Worm (Caenorhabditis elegans) whole organism, mixed stage, embryonic: Measurements from ENCODE around the gene F49E10.4.
A peak's percentile ranks its signal among the peaks of the same experiment; 100 is the strongest.

Experiments
- M03D4.4 ChIP-seq: sonication (generic microtip); optimal IDR thresholded peaks from 2 replicates; lab custom pipeline; 2017; ENCODE audit warnings: mild to moderate bottlenecking, missing genetic modification characterization, missing compliant biosample characterization
- blmp-1 ChIP-seq: fragments of 150-350 bp; optimal IDR thresholded peaks from 2 replicates; lab custom pipeline; 2014; ENCODE audit warnings: missing biosample characterization, missing genetic modification characterization
- ceh-39 ChIP-seq: fragments of 150-350 bp; optimal IDR thresholded peaks from 2 replicates; lab custom pipeline; 2014; ENCODE audit warnings: missing biosample characterization, missing genetic modification characterization
- ceh-43 ChIP-seq: fragments of 200-800 bp; sonication (Bioruptor generic); optimal IDR thresholded peaks from 2 replicates; lab custom pipeline; 2018; ENCODE audit warnings: mild to moderate bottlenecking, missing genetic modification characterization, moderate library complexity, missing compliant biosample characterization
- ceh-83 ChIP-seq: fragments of 200-800 bp; sonication (Bioruptor generic); optimal IDR thresholded peaks from 2 replicates; lab custom pipeline; 2018; ENCODE audit warnings: mild to moderate bottlenecking, missing genetic modification characterization, missing compliant biosample characterization
- ces-1 ChIP-seq: fragments of 150-350 bp; optimal IDR thresholded peaks from 2 replicates; lab custom pipeline; 2014; ENCODE audit warnings: missing biosample characterization, missing genetic modification reagents, missing genetic modification characterization
- cnd-1 ChIP-seq: fragments of 200-800 bp; sonication (Bioruptor generic); optimal IDR thresholded peaks from 2 replicates; lab custom pipeline; 2018; ENCODE audit warnings: mild to moderate bottlenecking, missing genetic modification characterization, missing compliant biosample characterization
- drap-1 ChIP-seq: fragments of 200-800 bp; sonication (Bioruptor generic); optimal IDR thresholded peaks from 3 replicates; lab custom pipeline; 2018; ENCODE audit warnings: mild to moderate bottlenecking, missing genetic modification characterization, missing compliant biosample characterization
- elt-3 ChIP-seq: fragments of 150-350 bp; optimal IDR thresholded peaks from 2 replicates; lab custom pipeline; 2014; ENCODE audit warnings: missing biosample characterization, missing genetic modification characterization
- flh-1 ChIP-seq: fragments of 200-800 bp; sonication (Bioruptor generic); optimal IDR thresholded peaks from 2 replicates; lab custom pipeline; 2018; ENCODE audit warnings: mild to moderate bottlenecking, missing genetic modification characterization, moderate library complexity, missing compliant biosample characterization
- ham-2 ChIP-seq: fragments of 200-800 bp; sonication (Bioruptor generic); optimal IDR thresholded peaks from 2 replicates; lab custom pipeline; 2018; ENCODE audit warnings: mild to moderate bottlenecking, missing genetic modification characterization, missing compliant biosample characterization
- hlh-1 ChIP-seq: fragments of 150-350 bp; optimal IDR thresholded peaks from 2 replicates; lab custom pipeline; 2014; ENCODE audit warnings: missing biosample characterization, missing genetic modification reagents, missing genetic modification characterization
- lin-13 ChIP-seq: fragments of 150-350 bp; optimal IDR thresholded peaks from 2 replicates; lab custom pipeline; 2014; ENCODE audit warnings: missing biosample characterization, missing genetic modification characterization
- mab-5 ChIP-seq: fragments of 150-350 bp; optimal IDR thresholded peaks from 2 replicates; lab custom pipeline; 2014; ENCODE audit warnings: missing biosample characterization, missing genetic modification characterization
- mep-1 ChIP-seq: fragments of 150-350 bp; optimal IDR thresholded peaks from 2 replicates; lab custom pipeline; 2017; ENCODE audit warnings: missing biosample characterization, missing genetic modification reagents, missing genetic modification characterization, inconsistent platforms
- mls-2 ChIP-seq: sonication (generic microtip); optimal IDR thresholded peaks from 2 replicates; lab custom pipeline; 2016; ENCODE audit warnings: mild to moderate bottlenecking, missing genetic modification characterization, moderate library complexity, missing compliant biosample characterization
- nhr-12 ChIP-seq: fragments of 150-350 bp; optimal IDR thresholded peaks from 2 replicates; lab custom pipeline; 2014; ENCODE audit warnings: missing biosample characterization, missing genetic modification characterization
- nhr-2 ChIP-seq: fragments of 150-350 bp; optimal IDR thresholded peaks from 2 replicates; lab custom pipeline; 2014; ENCODE audit warnings: missing biosample characterization, missing genetic modification characterization
- nhr-237 ChIP-seq: fragments of 150-350 bp; optimal IDR thresholded peaks from 2 replicates; lab custom pipeline; 2014; ENCODE audit warnings: missing biosample characterization, missing genetic modification characterization
- nhr-28 ChIP-seq: fragments of 150-350 bp; optimal IDR thresholded peaks from 2 replicates; lab custom pipeline; 2014; ENCODE audit warnings: missing biosample characterization, missing genetic modification characterization
- nhr-76 ChIP-seq: sonication (generic microtip); optimal IDR thresholded peaks from 2 replicates; lab custom pipeline; 2017; ENCODE audit warnings: missing biosample characterization, missing genetic modification characterization
- pha-4 ChIP-seq: fragments of 150-350 bp; optimal IDR thresholded peaks from 2 replicates; lab custom pipeline; 2018; ENCODE audit warnings: missing biosample characterization, missing genetic modification reagents, missing genetic modification characterization
- snpc-4 ChIP-seq: fragments of 150-350 bp; optimal IDR thresholded peaks from 2 replicates; lab custom pipeline; 2014; ENCODE audit warnings: missing biosample characterization, missing genetic modification characterization
- sptf-1 ChIP-seq: sonication (generic microtip); optimal IDR thresholded peaks from 2 replicates; lab custom pipeline; 2017; ENCODE audit warnings: mild to moderate bottlenecking, missing genetic modification characterization, moderate library complexity, missing compliant biosample characterization
- tbx-8 ChIP-seq: fragments of 200-800 bp; sonication (Bioruptor generic); optimal IDR thresholded peaks from 2 replicates; lab custom pipeline; 2018; ENCODE audit warnings: mild to moderate bottlenecking, missing genetic modification characterization, moderate library complexity, missing compliant biosample characterization
- unc-120 ChIP-seq: sonication (generic microtip); optimal IDR thresholded peaks from 2 replicates; lab custom pipeline; 2017; ENCODE audit warnings: missing genetic modification characterization, missing compliant biosample characterization; ENCODE audit not compliant: poor library complexity, severe bottlenecking
- unc-39 ChIP-seq: fragments of 150-350 bp; optimal IDR thresholded peaks from 2 replicates; lab custom pipeline; 2014; ENCODE audit warnings: missing biosample characterization, missing genetic modification characterization
- unc-62 ChIP-seq: fragments of 150-350 bp; optimal IDR thresholded peaks from 2 replicates; lab custom pipeline; 2014; ENCODE audit warnings: missing biosample characterization, missing genetic modification reagents, missing genetic modification characterization
- zip-8 ChIP-seq: fragments of 150-350 bp; optimal IDR thresholded peaks from 2 replicates; lab custom pipeline; 2014; ENCODE audit warnings: missing biosample characterization, missing genetic modification characterization
- ztf-11 ChIP-seq: fragments of 150-350 bp; optimal IDR thresholded peaks from 2 replicates; lab custom pipeline; 2014; ENCODE audit warnings: missing biosample characterization, missing genetic modification characterization

F49E10.4 gene

DNA sequence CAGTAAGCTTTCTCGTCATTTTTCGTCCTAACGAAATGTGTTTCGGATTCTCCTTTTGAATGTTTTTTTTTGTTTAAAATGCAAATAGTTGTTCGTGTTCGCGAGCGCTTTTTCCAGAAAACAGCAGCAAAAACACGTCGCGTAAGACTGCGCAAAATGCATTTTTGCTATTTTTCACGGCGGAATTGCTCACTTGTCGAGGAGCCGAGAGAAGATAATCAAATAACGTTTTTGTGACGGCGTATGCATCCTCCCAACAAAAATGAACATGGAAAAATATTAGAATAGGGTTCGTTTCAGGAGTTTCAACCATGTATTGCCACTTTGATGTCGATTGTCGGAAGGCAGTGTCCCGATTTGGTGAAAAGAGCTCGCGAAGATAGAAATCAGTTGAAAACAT, 1.4 kb downstream of the F49E10.4 start:
- peak; percentile 35 for TF ChIP-seq ces-1 (GFP tag; lab: Kevin White, UChicago)
- no peak for TF ChIP-seq snpc-4 (tag; lab: Kevin White, UChicago)

DNA sequence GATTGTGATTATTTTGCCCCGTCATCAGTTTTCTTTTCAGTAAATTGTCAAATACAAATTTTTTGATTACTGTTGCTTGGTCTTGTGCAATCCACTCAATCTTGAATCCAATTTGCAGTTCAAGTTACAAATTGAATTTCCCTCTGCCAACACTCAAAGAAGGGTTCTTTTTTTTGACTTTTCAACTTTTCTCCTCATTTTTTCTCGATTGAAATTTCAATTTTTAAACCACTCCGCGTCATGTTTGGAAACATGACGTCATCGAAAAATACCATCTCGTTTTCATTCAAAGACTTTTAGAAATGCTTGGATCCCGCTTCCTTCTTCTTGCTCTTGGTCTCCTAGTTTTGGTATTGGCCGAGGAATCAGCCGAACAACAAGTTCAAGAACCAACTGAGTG, 9.9 kb downstream of the F49E10.4 start, which contains the start of gene flp-7:
Gene flp-7, plus strand, starts transcription at position 301 of the 400 bp plus-strand sequence.
- TF ChIP-seq sptf-1 (tag; lab: Kevin White, UChicago) (no peak), mab-5 (no peak)
- TF ChIP-seq, all 35 proteins: peak for 0

ce11 chrX:5890080-5890479, 14.4 kb downstream of the F49E10.4 start, which contains the start of gene F49E10.2:
F49E10.2 (plus strand) TSS chrX:5890380.
- TF ChIP-seq tbx-8 (GFP tag; lab: Kevin White, UChicago) (no peak), mls-2 (no peak), ham-2 (no peak), unc-39 (tag; lab: Kevin White, UChicago) (no peak), nhr-76 (no peak), nhr-2 (tag; lab: Kevin White, UChicago) (no peak), cnd-1 (tag; lab: Kevin White, UChicago) (no peak), zip-8 (no peak), mab-5 (no peak)

ce11 chrX:5896001-5896400, 20.3 kb downstream of the F49E10.4 start:
- TF ChIP-seq pha-4 (no peak), mep-1 (tag; lab: Kevin White, UChicago) (peak; percentile 9), hlh-1 (tag; lab: Kevin White, UChicago) (no peak), lin-13 (no peak), ces-1 (GFP tag; lab: Kevin White, UChicago) (peak; percentile 69), M03D4.4 (no peak)

- TF ChIP-seq mls-2 (no peak), blmp-1 (tag; lab: Kevin White, UChicago) (no peak), ztf-11 (tag; lab: Kevin White, UChicago) (no peak), ceh-39 (tag; lab: Kevin White, UChicago) (no peak), flh-1 (GFP tag; lab: Kevin White, UChicago) (no peak), zip-8 (no peak), ces-1 (GFP tag; lab: Kevin White, UChicago) (no peak), drap-1 (GFP tag; lab: Kevin White, UChicago) (no peak)
Measured at ce11 chrX:5897038-5897437, 21.4 kb downstream of the F49E10.4 start, which contains the start of gene tbc-16. tbc-16 (plus strand) TSS chrX:5897338.

DNA sequence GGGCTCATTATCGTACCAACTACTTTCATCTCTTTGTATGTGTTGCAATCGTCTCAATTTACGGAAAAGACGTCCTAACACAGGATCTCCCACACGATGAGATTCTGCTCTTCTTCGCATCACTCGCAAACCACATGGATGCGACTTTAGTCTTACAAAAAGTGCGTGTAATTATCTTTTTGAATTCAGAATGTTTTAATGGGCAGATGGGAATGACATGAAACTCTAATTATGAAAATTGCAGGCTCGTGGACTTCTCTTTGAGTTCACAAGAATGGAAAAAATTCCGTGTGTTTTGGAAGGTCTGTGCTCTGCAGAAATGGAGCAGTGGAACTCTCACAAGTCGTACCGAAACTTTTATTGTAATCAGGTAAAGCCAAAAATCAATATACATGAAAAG, 25.8 kb downstream of the F49E10.4 start:
- TF ChIP-seq ceh-43 (GFP tag; lab: Kevin White, UChicago) (no peak), unc-62 (GFP tag; lab: Kevin White, UChicago) (no peak), mab-5 (no peak)

- TF ChIP-seq nhr-28 (tag; lab: Kevin White, UChicago) (no peak), ham-2 (no peak), ces-1 (GFP tag; lab: Kevin White, UChicago) (peak; percentile 74), nhr-12 (tag; lab: Kevin White, UChicago) (no peak)
Measured at ce11 chrX:5903896-5904295, 28.2 kb downstream of the F49E10.4 start.

DNA sequence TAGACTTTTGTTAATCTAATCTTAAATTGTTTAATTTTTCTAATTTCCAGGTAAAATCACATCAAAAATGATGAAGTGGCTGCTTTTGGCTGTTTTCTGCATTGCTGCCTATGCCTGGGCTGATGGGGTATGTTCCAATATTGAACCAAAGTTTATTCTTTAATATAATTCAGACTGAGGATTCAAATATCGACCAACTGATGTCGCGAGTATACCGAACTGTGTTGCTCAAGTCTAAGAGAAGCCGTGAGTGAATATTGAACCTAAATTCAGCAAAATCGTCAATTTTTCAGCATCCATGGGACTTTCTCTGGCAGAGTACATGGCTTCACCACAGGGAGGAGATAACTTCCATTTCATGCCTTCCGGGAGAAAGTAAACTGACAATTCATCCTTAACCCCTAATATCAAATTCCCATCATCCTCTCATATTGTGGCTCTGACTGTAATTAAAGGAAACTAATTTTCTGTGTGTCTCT, 29.0 kb downstream of the F49E10.4 start, which contains the start of gene nlp-49:
Gene nlp-49, plus strand, starts transcription at position 51 of the 479 bp plus-strand sequence.
- TF ChIP-seq flh-1 (GFP tag; lab: Kevin White, UChicago), result no peak
- no peak for TF ChIP-seq pha-4
- TF ChIP-seq nhr-76, result no peak
- TF ChIP-seq nhr-237, result no peak
- no peak for TF ChIP-seq lin-13
- TF ChIP-seq ceh-39 (tag; lab: Kevin White, UChicago), result no peak
- TF ChIP-seq unc-120, result no peak
- no peak for TF ChIP-seq elt-3 (tag; lab: Kevin White, UChicago)
- TF ChIP-seq drap-1 (GFP tag; lab: Kevin White, UChicago), result no peak
- TF ChIP-seq ceh-83 (GFP tag; lab: Kevin White, UChicago), result no peak
- TF ChIP-seq cnd-1 (tag; lab: Kevin White, UChicago), result no peak
- TF ChIP-seq ces-1 (GFP tag; lab: Kevin White, UChicago), result no peak
- TF ChIP-seq, all 35 proteins: peak for 0
